Worm (Caenorhabditis elegans) whole organism, late embryonic: Measurements from ENCODE around the gene F40G12.9.

Experiments
- C08G9.2 ChIP-seq: sonication (generic microtip); optimal IDR thresholded peaks from 2 replicates; lab custom pipeline; 2016; ENCODE audit warnings: mild to moderate bottlenecking, missing genetic modification characterization, moderate library complexity, missing compliant biosample characterization
- C38D4.7 ChIP-seq: fragments of 200-800 bp; sonication (Bioruptor generic); optimal IDR thresholded peaks from 2 replicates; lab custom pipeline; 2018; ENCODE audit warnings: mild to moderate bottlenecking, missing genetic modification characterization, moderate library complexity, missing compliant biosample characterization
- F13H6.1 ChIP-seq: sonication (generic microtip); optimal IDR thresholded peaks from 2 replicates; lab custom pipeline; 2016; ENCODE audit warnings: missing genetic modification characterization, missing compliant biosample characterization
- Y22D7AL.16 ChIP-seq: sonication (generic microtip); optimal IDR thresholded peaks from 2 replicates; lab custom pipeline; 2016; ENCODE audit warnings: missing genetic modification characterization, missing compliant biosample characterization
- ceh-14 ChIP-seq: sonication (generic microtip); optimal IDR thresholded peaks from 2 replicates; lab custom pipeline; 2016; ENCODE audit warnings: missing genotype, missing genetic modification characterization, missing compliant biosample characterization
- ceh-19 ChIP-seq: fragments of 200-800 bp; sonication (Bioruptor generic); optimal IDR thresholded peaks from 2 replicates; lab custom pipeline; 2018; ENCODE audit warnings: mild to moderate bottlenecking, missing genetic modification characterization, missing compliant biosample characterization
- ceh-22 ChIP-seq: sonication (generic microtip); optimal IDR thresholded peaks from 2 replicates; lab custom pipeline; 2017; ENCODE audit warnings: missing biosample characterization, missing genetic modification characterization
- ceh-24 ChIP-seq: sonication (generic microtip); optimal IDR thresholded peaks from 2 replicates; lab custom pipeline; 2016; ENCODE audit warnings: mild to moderate bottlenecking, missing genetic modification characterization, missing compliant biosample characterization
- ceh-48 ChIP-seq: sonication (generic microtip); optimal IDR thresholded peaks from 2 replicates; lab custom pipeline; 2016; ENCODE audit warnings: missing genetic modification characterization, inconsistent platforms, missing compliant biosample characterization
- ceh-6 ChIP-seq: fragments of 200-800 bp; sonication (Bioruptor generic); optimal IDR thresholded peaks from 2 replicates; lab custom pipeline; 2018; ENCODE audit warnings: mild to moderate bottlenecking, missing genetic modification characterization, missing compliant biosample characterization
- ceh-9 ChIP-seq: sonication (generic microtip); optimal IDR thresholded peaks from 2 replicates; lab custom pipeline; 2016; ENCODE audit warnings: mild to moderate bottlenecking, missing genetic modification characterization, inconsistent platforms, missing compliant biosample characterization
- che-1 ChIP-seq: sonication (generic microtip); optimal IDR thresholded peaks from 2 replicates; lab custom pipeline; 2016; ENCODE audit warnings: mild to moderate bottlenecking, missing genetic modification characterization, missing compliant biosample characterization
- dve-1 ChIP-seq: sonication (generic microtip); optimal IDR thresholded peaks from 2 replicates; lab custom pipeline; 2017; ENCODE audit warnings: antibody characterized with exemption, mild to moderate bottlenecking, missing genetic modification characterization, missing compliant biosample characterization
- fax-1 ChIP-seq: sonication (generic microtip); optimal IDR thresholded peaks from 2 replicates; lab custom pipeline; 2016; ENCODE audit warnings: missing genotype, missing genetic modification characterization, missing compliant biosample characterization
- fkh-10 ChIP-seq: fragments of 150-350 bp; optimal IDR thresholded peaks from 2 replicates; lab custom pipeline; 2014; ENCODE audit warnings: missing biosample characterization, missing genetic modification reagents, missing genetic modification characterization
- fkh-6 ChIP-seq: sonication (generic microtip); optimal IDR thresholded peaks from 2 replicates; lab custom pipeline; 2016; ENCODE audit warnings: missing genetic modification characterization, missing compliant biosample characterization
- gmeb-2 ChIP-seq: sonication (generic microtip); optimal IDR thresholded peaks from 2 replicates; lab custom pipeline; 2016; ENCODE audit warnings: missing genetic modification characterization, inconsistent platforms, missing compliant biosample characterization
- hlh-13 ChIP-seq: fragments of 200-800 bp; sonication (Bioruptor generic); optimal IDR thresholded peaks from 2 replicates; lab custom pipeline; 2018; ENCODE audit warnings: mild to moderate bottlenecking, missing genetic modification characterization, missing compliant biosample characterization
- hlh-15 ChIP-seq: sonication (generic microtip); optimal IDR thresholded peaks from 2 replicates; lab custom pipeline; 2016; ENCODE audit warnings: missing genetic modification characterization, missing compliant biosample characterization
- hlh-30 ChIP-seq: sonication (generic microtip); optimal IDR thresholded peaks from 2 replicates; lab custom pipeline; 2017; ENCODE audit warnings: antibody characterized with exemption, missing genetic modification characterization, missing compliant biosample characterization; ENCODE audit not compliant: insufficient read depth
- hlh-6 ChIP-seq: sonication (generic microtip); optimal IDR thresholded peaks from 2 replicates; lab custom pipeline; 2016; ENCODE audit warnings: missing genotype, missing genetic modification characterization, missing compliant biosample characterization
- lim-6 ChIP-seq: sonication (generic microtip); optimal IDR thresholded peaks from 2 replicates; lab custom pipeline; 2016; ENCODE audit warnings: missing genetic modification characterization, missing compliant biosample characterization
- lin-11 ChIP-seq: fragments of 200-800 bp; sonication (Bioruptor generic); optimal IDR thresholded peaks from 2 replicates; lab custom pipeline; 2018; ENCODE audit warnings: mild to moderate bottlenecking, missing genetic modification characterization, missing compliant biosample characterization
- nfya-1 ChIP-seq: sonication (generic microtip); optimal IDR thresholded peaks from 2 replicates; lab custom pipeline; 2017; ENCODE audit warnings: missing genetic modification characterization, mild to moderate bottlenecking, missing compliant biosample characterization, antibody characterized with exemption, moderate library complexity
- nhr-11 ChIP-seq: fragments of 150-350 bp; optimal IDR thresholded peaks from 2 replicates; lab custom pipeline; 2014; ENCODE audit warnings: missing biosample characterization, missing genetic modification characterization
- nhr-232 ChIP-seq: sonication (generic microtip); optimal IDR thresholded peaks from 2 replicates; lab custom pipeline; 2016; ENCODE audit warnings: missing genetic modification characterization, missing compliant biosample characterization
- npax-4 ChIP-seq: sonication (generic microtip); optimal IDR thresholded peaks from 2 replicates; lab custom pipeline; 2016; ENCODE audit warnings: missing genetic modification characterization, missing compliant biosample characterization
- odd-2 ChIP-seq: sonication (generic microtip); optimal IDR thresholded peaks from 2 replicates; lab custom pipeline; 2017; ENCODE audit warnings: antibody characterized with exemption, mild to moderate bottlenecking, missing genetic modification characterization, missing compliant biosample characterization
- pag-3 ChIP-seq: sonication (generic microtip); optimal IDR thresholded peaks from 2 replicates; lab custom pipeline; 2016; ENCODE audit warnings: missing compliant biosample characterization, missing genetic modification characterization, borderline replicate concordance
- pat-9 ChIP-seq: fragments of 200-800 bp; sonication (Bioruptor generic); optimal IDR thresholded peaks from 2 replicates; lab custom pipeline; 2018; ENCODE audit warnings: mild to moderate bottlenecking, missing genetic modification characterization, moderate library complexity, missing compliant biosample characterization
- pax-1 ChIP-seq: fragments of 150-350 bp; optimal IDR thresholded peaks from 2 replicates; lab custom pipeline; 2014; ENCODE audit warnings: missing biosample characterization, missing genetic modification characterization
- pha-2 ChIP-seq: sonication (generic microtip); optimal IDR thresholded peaks from 2 replicates; lab custom pipeline; 2017; ENCODE audit warnings: mild to moderate bottlenecking, missing genetic modification characterization, missing compliant biosample characterization
- pqm-1 ChIP-seq: sonication (generic microtip); optimal IDR thresholded peaks from 2 replicates; lab custom pipeline; 2016; ENCODE audit warnings: missing genetic modification characterization, missing compliant biosample characterization
- pros-1 ChIP-seq: fragments of 150-350 bp; optimal IDR thresholded peaks from 2 replicates; lab custom pipeline; 2014; ENCODE audit warnings: missing biosample characterization, missing genetic modification reagents, missing genetic modification characterization
- rnt-1 ChIP-seq: sonication (generic microtip); optimal IDR thresholded peaks from 2 replicates; lab custom pipeline; 2016; ENCODE audit warnings: missing genetic modification characterization, missing compliant biosample characterization
- sdc-2 ChIP-seq: sonication (generic microtip); optimal IDR thresholded peaks from 2 replicates; lab custom pipeline; 2016; ENCODE audit warnings: missing genotype, missing genetic modification characterization, missing compliant biosample characterization
- sox-4 ChIP-seq: sonication (generic microtip); optimal IDR thresholded peaks from 2 replicates; lab custom pipeline; 2017; ENCODE audit warnings: mild to moderate bottlenecking, missing genetic modification characterization, inconsistent platforms, missing compliant biosample characterization
- tbx-2 ChIP-seq: sonication (generic microtip); optimal IDR thresholded peaks from 2 replicates; lab custom pipeline; 2016; ENCODE audit warnings: missing genetic modification characterization, missing compliant biosample characterization
- tbx-7 ChIP-seq: sonication (generic microtip); optimal IDR thresholded peaks from 2 replicates; lab custom pipeline; 2016; ENCODE audit warnings: missing genotype, missing genetic modification characterization, missing compliant biosample characterization
- ttx-3 ChIP-seq: sonication (generic microtip); optimal IDR thresholded peaks from 2 replicates; lab custom pipeline; 2016; ENCODE audit warnings: missing genetic modification reagents, missing genetic modification characterization, missing compliant biosample characterization
- unc-3 ChIP-seq, 2 experiments: fragments of 200-800 bp in 1 of 2; sonication (Bioruptor generic) in 1 of 2; sonication (generic microtip) in 1 of 2; conservative IDR thresholded peaks in 1 of 2; optimal IDR thresholded peaks in 1 of 2; 2 replicates each; pipeline versions ENCODE4 v1.3.6 to Lab custom; 2016 to 2022; ENCODE audit warnings: missing compliant biosample characterization in 2 of 2, missing genetic modification characterization in 2 of 2, missing genetic modification reagents in 1 of 2
- unc-42 ChIP-seq: sonication (generic microtip); optimal IDR thresholded peaks from 2 replicates; lab custom pipeline; 2016; ENCODE audit warnings: missing genotype, missing genetic modification characterization, missing compliant biosample characterization
- unc-86 ChIP-seq: sonication (generic microtip); optimal IDR thresholded peaks from 2 replicates; lab custom pipeline; 2016; ENCODE audit warnings: missing genetic modification characterization, missing compliant biosample characterization
- zip-5 ChIP-seq: sonication (generic microtip); optimal IDR thresholded peaks from 2 replicates; lab custom pipeline; 2016; ENCODE audit warnings: missing genetic modification characterization, missing compliant biosample characterization
- ztf-16 ChIP-seq: sonication (generic microtip); optimal IDR thresholded peaks from 2 replicates; lab custom pipeline; 2017; ENCODE audit warnings: missing genetic modification characterization, missing compliant biosample characterization

Gene F40G12.9

ce11 chrV:14267326-14267942, 15.0 kb upstream of the F40G12.9 start:
- no peak for TF ChIP-seq che-1
- no peak for TF ChIP-seq pqm-1 (tag; lab: Kevin White, UChicago)
- TF ChIP-seq unc-86 (tag; lab: Kevin White, UChicago), result no peak
- TF ChIP-seq ceh-22, result no peak
- TF ChIP-seq pax-1 (tag; lab: Kevin White, UChicago), result no peak
- TF ChIP-seq ttx-3 (tag; lab: Kevin White, UChicago), result no peak
- no peak for TF ChIP-seq gmeb-2 (tag; lab: Kevin White, UChicago)
- no peak for TF ChIP-seq ceh-9 (tag; lab: Kevin White, UChicago)
- no peak for TF ChIP-seq fkh-6 (tag; lab: Kevin White, UChicago)
- TF ChIP-seq pha-2 (tag; lab: Kevin White, UChicago), result no peak
- no peak for TF ChIP-seq ceh-24 (tag; lab: Kevin White, UChicago)
- no peak for TF ChIP-seq hlh-30 (tag; lab: Kevin White, UChicago)
- TF ChIP-seq, all 69 proteins: peak for 0

- no peak for TF ChIP-seq unc-86 (tag; lab: Kevin White, UChicago)
- no peak for TF ChIP-seq F13H6.1
- no peak for TF ChIP-seq zip-5
- no peak for TF ChIP-seq pqm-1 (tag; lab: Kevin White, UChicago)
- TF ChIP-seq gmeb-2 (tag; lab: Kevin White, UChicago), result no peak
- TF ChIP-seq sdc-2 (tag; lab: Kevin White, UChicago), result no peak
- TF ChIP-seq rnt-1 (tag; lab: Kevin White, UChicago), result no peak
- no peak for TF ChIP-seq ceh-6
- no peak for TF ChIP-seq hlh-13
- no peak for TF ChIP-seq dve-1 (tag; lab: Kevin White, UChicago)
- TF ChIP-seq ceh-19 (GFP tag; lab: Kevin White, UChicago), result no peak
- TF ChIP-seq pag-3, result no peak
These were observed 13.8 kb upstream of the F40G12.9 start, which contains the start of gene F40G12.4 for ce11 chrV:14268616-14269015. Gene F40G12.4 (minus strand): TSS chrV:14268716.

- TF ChIP-seq C38D4.7 (GFP tag; lab: Kevin White, UChicago) (no peak), npax-4 (tag; lab: Kevin White, UChicago) (no peak), che-1 (no peak), ceh-14 (no peak), nfya-1 (tag; lab: Kevin White, UChicago) (no peak), C08G9.2 (tag; lab: Kevin White, UChicago) (no peak), pros-1 (tag; lab: Kevin White, UChicago) (no peak), ceh-48 (tag; lab: Kevin White, UChicago) (no peak), fax-1 (tag; lab: Kevin White, UChicago) (no peak), Y22D7AL.16 (tag; lab: Kevin White, UChicago) (no peak), hlh-15 (tag; lab: Kevin White, UChicago) (no peak), unc-3 (GFP tag; conservative IDR thresholded peaks at IDR 0.05; lab: Robert Waterston, UW) (no peak), unc-3 (tag; optimal IDR thresholded peaks at IDR 0.05; lab: Kevin White, UChicago) (no peak), fkh-10 (GFP tag; lab: Kevin White, UChicago) (no peak), pat-9 (tag; lab: Kevin White, UChicago) (no peak), hlh-30 (tag; lab: Kevin White, UChicago) (no peak)
These were observed 11.7 kb upstream of the F40G12.9 start, which contains the start of gene F40G12.5 for ce11 chrV:14270729-14271128. Gene F40G12.5 (minus strand): TSS chrV:14270829.

ce11 chrV:14273019-14273418, 9.4 kb upstream of the F40G12.9 start, which contains the start of gene F40G12.6:
Gene F40G12.6 (minus strand): TSS chrV:14273119.
- no peak for TF ChIP-seq fax-1 (tag; lab: Kevin White, UChicago)
- no peak for TF ChIP-seq lim-6 (tag; lab: Kevin White, UChicago)
- no peak for TF ChIP-seq lin-11 (tag; lab: Kevin White, UChicago)
- no peak for TF ChIP-seq hlh-13
- TF ChIP-seq ztf-16, result no peak
- TF ChIP-seq tbx-2 (tag; lab: Kevin White, UChicago), result no peak
- no peak for TF ChIP-seq odd-2 (tag; lab: Kevin White, UChicago)
- TF ChIP-seq ceh-6, result no peak
- TF ChIP-seq fkh-6 (tag; lab: Kevin White, UChicago), result no peak
- no peak for TF ChIP-seq hlh-6 (tag; lab: Kevin White, UChicago)
- no peak for TF ChIP-seq ceh-19 (GFP tag; lab: Kevin White, UChicago)
- TF ChIP-seq pag-3, result no peak
- TF ChIP-seq unc-42 (tag; lab: Kevin White, UChicago), result no peak
- TF ChIP-seq unc-3 (GFP tag; conservative IDR thresholded peaks at IDR 0.05; lab: Robert Waterston, UW), result no peak
- TF ChIP-seq unc-3 (tag; optimal IDR thresholded peaks at IDR 0.05; lab: Kevin White, UChicago), result no peak
- TF ChIP-seq nhr-232 (tag; lab: Kevin White, UChicago), result no peak
- TF ChIP-seq tbx-7 (tag; lab: Kevin White, UChicago), result no peak
- no peak for TF ChIP-seq nhr-11 (tag; lab: Kevin White, UChicago)
- no peak for TF ChIP-seq sox-4 (tag; lab: Kevin White, UChicago)
